Worm (Caenorhabditis elegans) whole organism, L1 larva: Measurements from ENCODE around the gene C49F5.6.

Experiments
- ama-1 ChIP-seq: fragments of 150-350 bp; optimal IDR thresholded peaks from 2 replicates; lab custom pipeline; 2014
- blmp-1 ChIP-seq: fragments of 150-350 bp; optimal IDR thresholded peaks from 2 replicates; lab custom pipeline; 2014; ENCODE audit warnings: missing biosample characterization, missing genetic modification characterization
- ceh-63 ChIP-seq: fragments of 200-800 bp; sonication (Bioruptor generic); optimal IDR thresholded peaks from 2 replicates; lab custom pipeline; 2018; ENCODE audit warnings: mild to moderate bottlenecking, missing genetic modification characterization, missing compliant biosample characterization
- ceh-90 ChIP-seq: sonication (generic microtip); optimal IDR thresholded peaks from 2 replicates; lab custom pipeline; 2016; ENCODE audit warnings: missing genetic modification characterization, missing compliant biosample characterization
- ces-1 ChIP-seq: fragments of 150-350 bp; optimal IDR thresholded peaks from 2 replicates; lab custom pipeline; 2014; ENCODE audit warnings: missing biosample characterization, missing genetic modification reagents, missing genetic modification characterization
- dpl-1 ChIP-seq, 3 experiments: fragments of 150-350 bp in 2 of 3; sonication (generic microtip) in 1 of 3; optimal IDR thresholded peaks; 2 replicates each; lab custom pipeline; 2014 to 2017; ENCODE audit warnings: missing biosample characterization in 3 of 3, missing genetic modification characterization in 3 of 3, missing genetic modification reagents in 3 of 3
- dsc-1 ChIP-seq: sonication (generic microtip); optimal IDR thresholded peaks from 2 replicates; lab custom pipeline; 2016; ENCODE audit warnings: mild to moderate bottlenecking, missing genetic modification characterization, missing compliant biosample characterization
- efl-1 ChIP-seq, 4 experiments: fragments of 150-350 bp; optimal IDR thresholded peaks in 3 of 4; peaks in 1 of 4; 1 replicate in 1 of 4; 2 replicates in 3 of 4; lab custom pipeline; 2014; ENCODE audit warnings: missing biosample characterization in 2 of 4, missing genetic modification characterization in 2 of 4, missing genetic modification reagents in 2 of 4
- elt-2 ChIP-seq: sonication (generic microtip); optimal IDR thresholded peaks from 2 replicates; lab custom pipeline; 2016; ENCODE audit warnings: missing genetic modification characterization, mild to moderate bottlenecking, inconsistent platforms, missing compliant biosample characterization, missing genetic modification reagents
- elt-3 ChIP-seq, 6 experiments: fragments of 150-350 bp in 1 of 6; sonication (generic microtip); optimal IDR thresholded peaks; 2 replicates each; lab custom pipeline; 2017 to 2018; ENCODE audit warnings: missing biosample characterization in 6 of 6, missing genetic modification characterization in 6 of 6, inconsistent platforms in 1 of 6
- fkh-8 ChIP-seq: sonication (generic microtip); optimal IDR thresholded peaks from 2 replicates; lab custom pipeline; 2016; ENCODE audit warnings: mild to moderate bottlenecking, missing genetic modification characterization, missing compliant biosample characterization
- hpl-2 ChIP-seq: fragments of 150-350 bp; optimal IDR thresholded peaks from 2 replicates; lab custom pipeline; 2014; ENCODE audit warnings: missing biosample characterization, missing genetic modification reagents, missing genetic modification characterization
- isw-1 ChIP-seq: fragments of 200-800 bp; sonication (Bioruptor generic); IDR thresholded peaks from 2 replicates; pipeline ENCODE4 v1.3.6; 2022; ENCODE audit warnings: missing genetic modification characterization, missing compliant biosample characterization
- jun-1 ChIP-seq: fragments of 150-350 bp; optimal IDR thresholded peaks from 2 replicates; lab custom pipeline; 2014; ENCODE audit warnings: missing biosample characterization, missing genetic modification reagents, missing genetic modification characterization
- lin-13 ChIP-seq: fragments of 150-350 bp; optimal IDR thresholded peaks from 2 replicates; lab custom pipeline; 2014; ENCODE audit warnings: missing biosample characterization, missing genetic modification reagents, missing genetic modification characterization
- lin-14 ChIP-seq: fragments of 200-800 bp; sonication (Bioruptor generic); optimal IDR thresholded peaks from 2 replicates; lab custom pipeline; 2018; ENCODE audit warnings: mild to moderate bottlenecking, missing genetic modification characterization, moderate library complexity, missing compliant biosample characterization
- lin-15B ChIP-seq: fragments of 150-350 bp; sonication (generic microtip); optimal IDR thresholded peaks from 3 replicates; lab custom pipeline; 2014; ENCODE audit warnings: missing biosample characterization, missing genetic modification characterization
- lin-35 ChIP-seq, 2 experiments: fragments of 150-350 bp; optimal IDR thresholded peaks; 2 replicates each; lab custom pipeline; 2014; ENCODE audit warnings: missing biosample characterization in 2 of 2, missing genetic modification characterization in 2 of 2, missing genetic modification reagents in 2 of 2
- mef-2 ChIP-seq: fragments of 150-350 bp; optimal IDR thresholded peaks from 2 replicates; lab custom pipeline; 2014; ENCODE audit warnings: missing biosample characterization, missing genetic modification characterization
- nhr-19 ChIP-seq: fragments of 200-800 bp; sonication (Bioruptor generic); conservative IDR thresholded peaks from 2 replicates; pipeline ENCODE4 v1.3.6; 2022; ENCODE audit warnings: missing genetic modification characterization, missing compliant biosample characterization
- nhr-20 ChIP-seq: sonication (generic microtip); optimal IDR thresholded peaks from 2 replicates; lab custom pipeline; 2016; ENCODE audit warnings: mild to moderate bottlenecking, missing genetic modification characterization, missing compliant biosample characterization
- nhr-28 ChIP-seq: fragments of 150-350 bp; optimal IDR thresholded peaks from 2 replicates; lab custom pipeline; 2014; ENCODE audit warnings: missing biosample characterization, missing genetic modification characterization
- nhr-47 ChIP-seq: sonication (generic microtip); optimal IDR thresholded peaks from 2 replicates; lab custom pipeline; 2016; ENCODE audit warnings: mild to moderate bottlenecking, missing genetic modification characterization, moderate library complexity, missing compliant biosample characterization
- nhr-71 ChIP-seq: sonication (generic microtip); optimal IDR thresholded peaks from 2 replicates; lab custom pipeline; 2016; ENCODE audit warnings: mild to moderate bottlenecking, missing genetic modification characterization, moderate library complexity, missing compliant biosample characterization
- nhr-76 ChIP-seq: sonication (generic microtip); optimal IDR thresholded peaks from 2 replicates; lab custom pipeline; 2017; ENCODE audit warnings: missing biosample characterization, missing genetic modification characterization
- nhr-85 ChIP-seq: sonication (generic microtip); peaks from one replicate; lab custom pipeline; 2016; ENCODE audit warnings: missing genetic modification characterization, inconsistent platforms, missing compliant biosample characterization
- pag-3 ChIP-seq: sonication (generic microtip); optimal IDR thresholded peaks from 2 replicates; lab custom pipeline; 2017; ENCODE audit warnings: missing genetic modification characterization, mild to moderate bottlenecking, missing compliant biosample characterization, antibody characterized with exemption, borderline replicate concordance; ENCODE audit not compliant: insufficient read depth
- pqm-1 ChIP-seq: sonication (generic microtip); optimal IDR thresholded peaks from 3 replicates; lab custom pipeline; 2017; ENCODE audit warnings: missing biosample characterization, missing genetic modification characterization
- rnt-1 ChIP-seq: sonication (generic microtip); optimal IDR thresholded peaks from 2 replicates; lab custom pipeline; 2016; ENCODE audit warnings: mild to moderate bottlenecking, missing genetic modification characterization, moderate library complexity, missing compliant biosample characterization
- skn-1 ChIP-seq: fragments of 150-350 bp; optimal IDR thresholded peaks from 2 replicates; lab custom pipeline; 2014; ENCODE audit warnings: missing biosample characterization, missing genetic modification characterization
- snu-23 ChIP-seq: sonication (generic microtip); optimal IDR thresholded peaks from 2 replicates; lab custom pipeline; 2016; ENCODE audit warnings: missing genetic modification characterization, missing compliant biosample characterization
- sox-4 ChIP-seq: sonication (generic microtip); optimal IDR thresholded peaks from 2 replicates; lab custom pipeline; 2016; ENCODE audit warnings: missing genetic modification characterization, missing compliant biosample characterization
- sptf-1 ChIP-seq: fragments of 150-350 bp; optimal IDR thresholded peaks from 2 replicates; lab custom pipeline; 2014; ENCODE audit warnings: missing biosample characterization, missing genetic modification characterization
- sup-37 ChIP-seq: fragments of 200-800 bp; sonication (Bioruptor generic); optimal IDR thresholded peaks from 2 replicates; lab custom pipeline; 2018; ENCODE audit warnings: mild to moderate bottlenecking, missing genetic modification characterization, missing compliant biosample characterization
- swsn-7 ChIP-seq: sonication (generic microtip); optimal IDR thresholded peaks from 2 replicates; lab custom pipeline; 2016; ENCODE audit warnings: missing genetic modification characterization, missing compliant biosample characterization
- unc-30 ChIP-seq: sonication (generic microtip); optimal IDR thresholded peaks from 2 replicates; lab custom pipeline; 2017; ENCODE audit warnings: missing biosample characterization, missing genetic modification characterization
- unc-98 ChIP-seq: fragments of 200-800 bp; sonication (Bioruptor generic); IDR thresholded peaks from 2 replicates; pipeline ENCODE4 v1.3.6; 2022; ENCODE audit warnings: missing genetic modification characterization, missing compliant biosample characterization
- ztf-4 ChIP-seq: fragments of 150-350 bp; optimal IDR thresholded peaks from 2 replicates; lab custom pipeline; 2014; ENCODE audit warnings: missing biosample characterization, missing genetic modification characterization

Gene C49F5.6

DNA sequence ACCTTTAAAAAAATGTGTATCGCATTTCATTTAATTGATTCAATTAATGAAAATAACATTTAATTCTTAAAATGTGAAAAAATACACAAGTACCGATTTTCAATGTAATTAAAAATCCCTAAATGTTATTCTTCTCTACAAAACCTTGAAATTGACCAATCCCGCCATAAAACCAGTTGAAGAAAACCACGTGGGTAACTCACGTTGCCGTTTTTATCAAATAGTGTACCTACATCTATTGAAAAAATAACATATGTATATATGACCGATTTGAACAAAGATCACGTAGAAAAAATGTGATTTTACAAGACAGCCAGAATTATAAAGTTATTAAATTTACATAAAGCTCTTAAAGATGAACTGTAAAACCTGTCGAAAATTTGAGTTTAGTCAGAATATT lies 23.0 kb upstream of the C49F5.6 start (continued):
- TF ChIP-seq nhr-71 (peak; percentile 13), ces-1 (GFP tag; lab: Kevin White, UChicago) (no peak), unc-98 (GFP tag; lab: Robert Waterston, UW) (no peak), unc-30 (no peak), swsn-7 (tag; lab: Kevin White, UChicago) (no peak), ztf-4 (tag; lab: Kevin White, UChicago) (no peak)
- TF ChIP-seq, all 84 proteins: peak for 11

DNA sequence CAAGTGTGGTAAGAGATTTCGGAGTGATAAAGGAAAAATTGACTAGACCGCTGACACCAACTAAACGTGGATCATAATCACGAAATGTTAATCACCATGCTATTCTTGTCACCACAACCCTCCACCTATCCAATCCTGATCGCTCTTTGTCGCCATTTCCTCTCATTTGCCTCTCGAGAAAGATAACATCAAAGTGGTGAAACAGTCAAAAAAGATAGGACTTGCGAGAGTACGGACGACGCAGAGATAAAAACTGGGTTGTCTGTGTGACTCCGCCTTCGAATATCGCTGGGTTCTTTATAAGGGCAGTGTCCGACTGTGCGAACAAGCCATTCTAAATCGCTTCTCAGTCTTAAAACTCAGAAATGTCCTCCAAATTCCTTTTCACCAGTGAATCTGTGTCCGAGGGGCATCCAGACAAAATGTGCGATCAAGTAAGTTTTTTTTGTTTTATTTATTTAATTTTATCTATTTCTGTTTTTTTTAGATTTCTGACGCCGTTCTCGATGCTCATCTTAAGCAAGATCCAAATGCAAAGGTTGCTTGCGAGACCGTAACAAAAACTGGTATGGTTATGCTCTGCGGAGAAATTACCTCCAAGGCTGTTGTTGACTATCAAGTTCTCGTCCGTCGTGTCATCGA lies 22.3 kb upstream of the C49F5.6 start, which contains the start of gene sams-1:
sams-1 (plus strand) TSS at position 300 of the 642 bp plus-strand sequence.
- no peak for TF ChIP-seq nhr-28 (tag; lab: Kevin White, UChicago)
- peak; percentile 38 for TF ChIP-seq lin-14 (GFP tag; lab: Kevin White, UChicago)
- peak; percentile 16 for TF ChIP-seq nhr-71
- TF ChIP-seq nhr-47 (tag; lab: Kevin White, UChicago), result peak; percentile 23
- peak; percentile 40 for TF ChIP-seq nhr-20 (tag; lab: Kevin White, UChicago)
- peak; percentile 50 for TF ChIP-seq elt-2 (tag; lab: Kevin White, UChicago)
- TF ChIP-seq unc-30, result no peak
- TF ChIP-seq pag-3 (tag; lab: Kevin White, UChicago), result no peak
- TF ChIP-seq blmp-1, result peak; percentile 68
- peak in 1 of 2 experiments; percentile 39 for TF ChIP-seq lin-35 (GFP tag; optimal IDR thresholded peaks at IDR 0.05; lab: Kevin White, UChicago)
- no peak for TF ChIP-seq dpl-1 (GFP tag; optimal IDR thresholded peaks at IDR 0.05; lab: Kevin White, UChicago)
- TF ChIP-seq elt-3 (tag; optimal IDR thresholded peaks at IDR 0.05; lab: Kevin White, UChicago), result peak in 1 of 6 experiments; percentile 59
- no peak for TF ChIP-seq fkh-8 (tag; lab: Kevin White, UChicago)
- TF ChIP-seq unc-98 (GFP tag; lab: Robert Waterston, UW), result no peak
- TF ChIP-seq skn-1 (tag; lab: Kevin White, UChicago), result peak; percentile 30
- TF ChIP-seq lin-13 (GFP tag; lab: Kevin White, UChicago), result no peak
- peak; percentile 72 for TF ChIP-seq nhr-85 (tag; lab: Kevin White, UChicago)
- no peak for TF ChIP-seq efl-1 (optimal IDR thresholded peaks at IDR 0.05; lab: Kevin White, UChicago)
- TF ChIP-seq efl-1 (GFP tag; optimal IDR thresholded peaks at IDR 0.05 in 1 of 2; lab: Kevin White, UChicago), result peak in 1 of 2 experiments; percentile 8
- peak; percentile 39 for TF ChIP-seq snu-23 (GFP tag; lab: Kevin White, UChicago)
- no peak for TF ChIP-seq nhr-76
- peak; percentile 40 for TF ChIP-seq nhr-19
- TF ChIP-seq ama-1 (lab: Kevin White, UChicago), result peak; percentile 78

ce11 chrX:11967034-11967433 lies 21.1 kb upstream of the C49F5.6 start:
- TF ChIP-seq hpl-2 (no peak), sptf-1 (no peak), dsc-1 (tag; lab: Kevin White, UChicago) (no peak), mef-2 (no peak), pqm-1 (tag; lab: Kevin White, UChicago) (no peak), sup-37 (GFP tag; lab: Kevin White, UChicago) (no peak), blmp-1 (no peak), lin-15B (tag; lab: Kevin White, UChicago) (no peak), isw-1 (GFP tag; lab: Robert Waterston, UW) (no peak), rnt-1 (no peak), jun-1 (tag; lab: Kevin White, UChicago) (no peak), ceh-63 (GFP tag; lab: Kevin White, UChicago) (no peak), dpl-1 (GFP tag; optimal IDR thresholded peaks at IDR 0.05; lab: Kevin White, UChicago) (no peak), ceh-90 (tag; lab: Kevin White, UChicago) (no peak), swsn-7 (tag; lab: Kevin White, UChicago) (no peak), sox-4 (tag; lab: Kevin White, UChicago) (no peak), ztf-4 (tag; lab: Kevin White, UChicago) (no peak), nhr-47 (tag; lab: Kevin White, UChicago) (no peak)
